Worm (Caenorhabditis elegans) whole organism, late embryonic: ENCODE results near the gene vps-39.

Experiments
- C08G9.2 ChIP-seq: sonication (generic microtip); optimal IDR thresholded peaks from 2 replicates; lab custom pipeline; 2016; ENCODE audit warnings: mild to moderate bottlenecking, missing genetic modification characterization, moderate library complexity, missing compliant biosample characterization
- K09A11.1 ChIP-seq: sonication (generic microtip); optimal IDR thresholded peaks from 2 replicates; lab custom pipeline; 2017; ENCODE audit warnings: antibody characterized with exemption, mild to moderate bottlenecking, missing genetic modification characterization, missing compliant biosample characterization; ENCODE audit not compliant: insufficient read depth
- ama-1 ChIP-seq: fragments of 150-350 bp; optimal IDR thresholded peaks from 2 replicates; lab custom pipeline; 2014
- ceh-18 ChIP-seq: sonication (generic microtip); optimal IDR thresholded peaks from 2 replicates; lab custom pipeline; 2016; ENCODE audit warnings: missing genetic modification characterization, missing compliant biosample characterization
- ceh-22 ChIP-seq: sonication (generic microtip); optimal IDR thresholded peaks from 2 replicates; lab custom pipeline; 2017; ENCODE audit warnings: missing biosample characterization, missing genetic modification characterization
- ceh-24 ChIP-seq: sonication (generic microtip); optimal IDR thresholded peaks from 2 replicates; lab custom pipeline; 2016; ENCODE audit warnings: mild to moderate bottlenecking, missing genetic modification characterization, missing compliant biosample characterization
- ceh-31 ChIP-seq: sonication (generic microtip); optimal IDR thresholded peaks from 2 replicates; lab custom pipeline; 2016; ENCODE audit warnings: missing genetic modification characterization, missing compliant biosample characterization
- ceh-34 ChIP-seq: sonication (generic microtip); optimal IDR thresholded peaks from 2 replicates; lab custom pipeline; 2016; ENCODE audit warnings: mild to moderate bottlenecking, missing genetic modification characterization, missing compliant biosample characterization
- ceh-9 ChIP-seq: sonication (generic microtip); optimal IDR thresholded peaks from 2 replicates; lab custom pipeline; 2016; ENCODE audit warnings: mild to moderate bottlenecking, missing genetic modification characterization, inconsistent platforms, missing compliant biosample characterization
- dve-1 ChIP-seq: sonication (generic microtip); optimal IDR thresholded peaks from 2 replicates; lab custom pipeline; 2017; ENCODE audit warnings: antibody characterized with exemption, mild to moderate bottlenecking, missing genetic modification characterization, missing compliant biosample characterization
- elt-2 ChIP-seq: sonication (generic microtip); optimal IDR thresholded peaks from 2 replicates; lab custom pipeline; 2016; ENCODE audit warnings: missing genetic modification reagents, missing genetic modification characterization, missing compliant biosample characterization
- elt-4 ChIP-seq: sonication (generic microtip); optimal IDR thresholded peaks from 2 replicates; lab custom pipeline; 2016; ENCODE audit warnings: missing genetic modification characterization, missing compliant biosample characterization
- fkh-6 ChIP-seq: sonication (generic microtip); optimal IDR thresholded peaks from 2 replicates; lab custom pipeline; 2016; ENCODE audit warnings: missing genetic modification characterization, missing compliant biosample characterization
- gmeb-2 ChIP-seq: sonication (generic microtip); optimal IDR thresholded peaks from 2 replicates; lab custom pipeline; 2016; ENCODE audit warnings: missing genetic modification characterization, inconsistent platforms, missing compliant biosample characterization
- hlh-13 ChIP-seq: fragments of 200-800 bp; sonication (Bioruptor generic); optimal IDR thresholded peaks from 2 replicates; lab custom pipeline; 2018; ENCODE audit warnings: mild to moderate bottlenecking, missing genetic modification characterization, missing compliant biosample characterization
- hlh-15 ChIP-seq: sonication (generic microtip); optimal IDR thresholded peaks from 2 replicates; lab custom pipeline; 2016; ENCODE audit warnings: missing genetic modification characterization, missing compliant biosample characterization
- hlh-8 ChIP-seq: sonication (generic microtip); optimal IDR thresholded peaks from 2 replicates; lab custom pipeline; 2016; ENCODE audit warnings: missing genotype, missing genetic modification characterization, missing compliant biosample characterization
- lin-11 ChIP-seq: fragments of 200-800 bp; sonication (Bioruptor generic); optimal IDR thresholded peaks from 2 replicates; lab custom pipeline; 2018; ENCODE audit warnings: mild to moderate bottlenecking, missing genetic modification characterization, missing compliant biosample characterization
- madf-2 ChIP-seq: sonication (generic microtip); optimal IDR thresholded peaks from 2 replicates; lab custom pipeline; 2017; ENCODE audit warnings: missing genetic modification characterization, missing compliant biosample characterization
- nfya-1 ChIP-seq: sonication (generic microtip); optimal IDR thresholded peaks from 2 replicates; lab custom pipeline; 2017; ENCODE audit warnings: missing genetic modification characterization, mild to moderate bottlenecking, missing compliant biosample characterization, antibody characterized with exemption, moderate library complexity
- odd-2 ChIP-seq: sonication (generic microtip); optimal IDR thresholded peaks from 2 replicates; lab custom pipeline; 2017; ENCODE audit warnings: antibody characterized with exemption, mild to moderate bottlenecking, missing genetic modification characterization, missing compliant biosample characterization
- pag-3 ChIP-seq: sonication (generic microtip); optimal IDR thresholded peaks from 2 replicates; lab custom pipeline; 2016; ENCODE audit warnings: missing compliant biosample characterization, missing genetic modification characterization, borderline replicate concordance
- pat-9 ChIP-seq: fragments of 200-800 bp; sonication (Bioruptor generic); optimal IDR thresholded peaks from 2 replicates; lab custom pipeline; 2018; ENCODE audit warnings: mild to moderate bottlenecking, missing genetic modification characterization, moderate library complexity, missing compliant biosample characterization
- pha-2 ChIP-seq: sonication (generic microtip); optimal IDR thresholded peaks from 2 replicates; lab custom pipeline; 2017; ENCODE audit warnings: mild to moderate bottlenecking, missing genetic modification characterization, missing compliant biosample characterization
- pqm-1 ChIP-seq: sonication (generic microtip); optimal IDR thresholded peaks from 2 replicates; lab custom pipeline; 2016; ENCODE audit warnings: missing genetic modification characterization, missing compliant biosample characterization
- pros-1 ChIP-seq: fragments of 150-350 bp; optimal IDR thresholded peaks from 2 replicates; lab custom pipeline; 2014; ENCODE audit warnings: missing biosample characterization, missing genetic modification reagents, missing genetic modification characterization
- rnt-1 ChIP-seq: sonication (generic microtip); optimal IDR thresholded peaks from 2 replicates; lab custom pipeline; 2016; ENCODE audit warnings: missing genetic modification characterization, missing compliant biosample characterization
- sdc-2 ChIP-seq: sonication (generic microtip); optimal IDR thresholded peaks from 2 replicates; lab custom pipeline; 2016; ENCODE audit warnings: missing genotype, missing genetic modification characterization, missing compliant biosample characterization
- sox-2 ChIP-seq: fragments of 200-800 bp; sonication (Bioruptor generic); IDR thresholded peaks from 2 replicates; pipeline ENCODE4 v1.3.6; 2022; ENCODE audit warnings: missing genetic modification reagents, missing genetic modification characterization, missing compliant biosample characterization
- syd-9 ChIP-seq: sonication (generic microtip); optimal IDR thresholded peaks from 2 replicates; lab custom pipeline; 2016; ENCODE audit warnings: mild to moderate bottlenecking, missing genetic modification characterization, moderate library complexity, missing compliant biosample characterization
- tbx-2 ChIP-seq: sonication (generic microtip); optimal IDR thresholded peaks from 2 replicates; lab custom pipeline; 2016; ENCODE audit warnings: missing genetic modification characterization, missing compliant biosample characterization
- tbx-7 ChIP-seq: sonication (generic microtip); optimal IDR thresholded peaks from 2 replicates; lab custom pipeline; 2016; ENCODE audit warnings: missing genotype, missing genetic modification characterization, missing compliant biosample characterization
- ttx-3 ChIP-seq: sonication (generic microtip); optimal IDR thresholded peaks from 2 replicates; lab custom pipeline; 2016; ENCODE audit warnings: missing genetic modification reagents, missing genetic modification characterization, missing compliant biosample characterization
- unc-55 ChIP-seq: sonication (generic microtip); optimal IDR thresholded peaks from 2 replicates; lab custom pipeline; 2017; ENCODE audit warnings: missing biosample characterization, missing genetic modification reagents, missing genetic modification characterization
- zip-5 ChIP-seq: sonication (generic microtip); optimal IDR thresholded peaks from 2 replicates; lab custom pipeline; 2016; ENCODE audit warnings: missing genetic modification characterization, missing compliant biosample characterization

Gene vps-39

DNA sequence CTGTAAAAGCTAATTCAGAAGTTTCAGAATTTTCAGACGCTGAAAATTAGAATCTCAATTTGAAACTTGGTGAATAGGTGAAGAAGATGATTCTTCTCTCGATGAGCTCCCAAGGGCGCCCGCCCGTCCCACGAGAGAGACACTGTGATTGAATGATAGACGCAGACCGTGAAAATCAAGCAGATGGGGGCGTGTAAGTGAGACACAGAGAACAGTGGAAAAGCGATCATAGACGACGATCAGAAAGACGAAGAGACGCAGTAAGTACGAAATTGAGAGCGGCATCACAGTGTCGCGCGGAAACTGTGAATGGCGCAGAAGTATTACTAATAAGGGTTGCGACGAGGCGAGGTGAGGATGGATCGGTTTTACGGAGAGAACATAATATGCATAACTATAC is 35.8 kb downstream of the vps-39 start:
- TF ChIP-seq nfya-1 (tag; lab: Kevin White, UChicago) = peak; percentile 11
- peak; percentile 44 for TF ChIP-seq tbx-2 (tag; lab: Kevin White, UChicago)
- peak; percentile 22 for TF ChIP-seq rnt-1
- no peak for TF ChIP-seq syd-9 (tag; lab: Kevin White, UChicago)
- TF ChIP-seq elt-4 (tag; lab: Kevin White, UChicago) = no peak
- peak; percentile 24 for TF ChIP-seq ceh-31 (tag; lab: Kevin White, UChicago)
- peak; percentile 3 for TF ChIP-seq unc-55 (GFP tag; lab: Kevin White, UChicago)
- TF ChIP-seq ceh-34 = peak; percentile 50
- TF ChIP-seq hlh-15 (tag; lab: Kevin White, UChicago) = no peak
- peak; percentile 28 for TF ChIP-seq ceh-18 (tag; lab: Kevin White, UChicago)
- TF ChIP-seq C08G9.2 (tag; lab: Kevin White, UChicago) = peak; percentile 39

DNA sequence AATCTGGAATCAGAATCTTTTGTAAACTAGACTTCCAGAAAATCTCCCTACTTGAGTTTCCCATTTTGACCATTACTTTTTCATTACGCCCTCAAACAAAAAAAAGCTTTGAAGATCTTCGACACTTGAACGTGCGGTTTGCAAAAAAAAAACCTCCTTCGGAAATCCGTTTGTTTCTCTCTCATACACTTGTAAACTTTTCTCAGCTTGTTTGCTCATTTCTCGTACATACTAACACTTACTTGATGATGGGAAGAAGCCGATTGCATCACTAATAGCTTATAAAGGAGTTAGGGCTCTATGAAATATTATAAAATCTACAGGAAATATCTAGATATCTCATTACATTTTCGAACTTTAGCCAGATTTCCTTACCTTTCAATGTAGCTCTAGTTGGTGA is 36.2 kb downstream of the vps-39 start:
- TF ChIP-seq C08G9.2 (tag; lab: Kevin White, UChicago) (no peak), ama-1 (lab: Kevin White, UChicago) (no peak), hlh-13 (GFP tag; lab: Kevin White, UChicago) (no peak), tbx-7 (no peak)

DNA sequence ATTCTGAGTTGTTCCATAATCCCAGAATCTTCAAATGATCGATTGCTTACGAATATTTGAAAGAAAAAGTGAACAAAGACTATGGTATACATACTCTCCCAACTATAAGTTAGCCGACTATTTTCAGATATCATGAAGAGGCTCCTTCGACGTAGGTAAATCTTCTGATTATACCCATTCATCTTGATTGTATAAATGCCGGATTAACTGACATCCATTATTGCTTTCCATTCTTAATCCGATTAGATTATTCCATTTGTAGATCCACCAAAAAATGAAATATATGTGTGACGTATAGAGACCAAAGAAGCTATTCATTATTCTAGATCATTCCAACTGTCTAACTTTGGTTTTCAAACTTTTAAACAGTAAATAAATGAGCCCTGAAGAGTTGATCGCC is 44.7 kb downstream of the vps-39 start:
- no peak for TF ChIP-seq pha-2 (tag; lab: Kevin White, UChicago)
- no peak for TF ChIP-seq ceh-24 (tag; lab: Kevin White, UChicago)
- no peak for TF ChIP-seq madf-2 (tag; lab: Kevin White, UChicago)
- TF ChIP-seq ceh-9 (tag; lab: Kevin White, UChicago) = no peak
- TF ChIP-seq hlh-8 (tag; lab: Kevin White, UChicago) = no peak
- TF ChIP-seq ceh-34 = no peak
- no peak for TF ChIP-seq ceh-22 (tag; lab: Kevin White, UChicago)
- TF ChIP-seq gmeb-2 (tag; lab: Kevin White, UChicago) = no peak

- TF ChIP-seq pat-9 (tag; lab: Kevin White, UChicago) = no peak
Observed at ce11 chrV:13992485-13992884, 45.7 kb downstream of the vps-39 start, which contains the start of gene droe-4. Gene droe-4 (plus strand): TSS chrV:13992656.

- TF ChIP-seq sox-2 (no peak), elt-2 (tag; lab: Kevin White, UChicago) (peak; percentile 89)
Observed at ce11 chrV:13986823-13987222, 51.4 kb downstream of the vps-39 start.

- TF ChIP-seq lin-11 (no peak), pros-1 (tag; lab: Kevin White, UChicago) (no peak), elt-2 (tag; lab: Kevin White, UChicago) (no peak), zip-5 (tag; lab: Kevin White, UChicago) (no peak), odd-2 (no peak), K09A11.1 (no peak), pag-3 (tag; lab: Kevin White, UChicago) (no peak), pqm-1 (tag; lab: Kevin White, UChicago) (no peak), tbx-2 (tag; lab: Kevin White, UChicago) (no peak), pha-2 (tag; lab: Kevin White, UChicago) (no peak), ttx-3 (tag; lab: Kevin White, UChicago) (no peak), sox-2 (no peak), sdc-2 (tag; lab: Kevin White, UChicago) (no peak), fkh-6 (no peak), ceh-18 (tag; lab: Kevin White, UChicago) (no peak), dve-1 (no peak)
- TF ChIP-seq, all 69 proteins: peak for 0
Observed at ce11 chrV:13984828-13985227, 53.4 kb downstream of the vps-39 start, which contains the start of gene end-1. Gene end-1 (plus strand): TSS chrV:13985128.
